Fruit fly (Drosophila melanogaster): ENCODE data around the gene PyK.

dm6 chr3R:22368777-22369214 is 1.5 kb downstream of the PyK start:
- TF ChIP-seq CG10979 (tag; optimal IDR thresholded peaks at IDR 0.05) (peak; percentile 34), CG7839 (tag; optimal IDR thresholded peaks at IDR 0.05) (peak; percentile 80), CTCF (GFP tag; optimal IDR thresholded peaks at IDR 0.05) (no peak)

Measured in whole organism, embryonic.